Worm (Caenorhabditis elegans): ENCODE measurements around the gene clec-128.

DNA sequence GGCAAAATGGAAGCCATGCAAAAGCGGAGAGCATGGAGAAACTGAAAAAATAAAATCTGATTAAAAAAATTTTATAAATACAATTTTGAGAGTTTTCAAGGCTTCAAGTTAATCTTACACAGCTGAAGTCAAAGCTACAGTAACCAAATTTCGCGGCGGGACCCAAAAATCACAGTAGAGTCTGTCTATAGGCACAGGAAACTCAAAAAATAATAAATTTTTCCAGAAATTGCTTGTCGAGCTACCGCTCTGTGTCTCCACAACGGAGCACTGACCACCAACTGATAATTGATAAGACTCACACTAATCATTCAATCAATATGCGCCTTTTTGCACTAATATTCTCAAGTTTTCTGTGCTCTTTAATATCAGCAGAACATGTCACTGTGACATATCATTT lies 20.5 kb downstream of the clec-128 start, which contains the start of gene W10G11.19:
- no peak for TF ChIP-seq snpc-4 (tag; optimal IDR thresholded peaks at IDR 0.05)
- no peak for TF ChIP-seq aly-2 (tag; optimal IDR thresholded peaks at IDR 0.05)
- no peak for TF ChIP-seq Y55F3AM.14 (GFP tag; optimal IDR thresholded peaks at IDR 0.05)
- TF ChIP-seq skn-1 (tag; optimal IDR thresholded peaks at IDR 0.05), result no peak
- no peak for TF ChIP-seq lin-13 (GFP tag; optimal IDR thresholded peaks at IDR 0.05)
- no peak for TF ChIP-seq unc-62 (GFP tag; optimal IDR thresholded peaks at IDR 0.05)
- no peak for TF ChIP-seq ztf-11 (tag; optimal IDR thresholded peaks at IDR 0.05)
